Worm (Caenorhabditis elegans) whole organism, L2 larva: ENCODE results near the gene gpa-10.

Experiments used
- aly-2 ChIP-seq: fragments of 150-350 bp; optimal IDR thresholded peaks from 2 replicates; lab custom pipeline; 2014; ENCODE audit warnings: missing biosample characterization, missing genetic modification characterization
- lin-13 ChIP-seq: fragments of 150-350 bp; optimal IDR thresholded peaks from 2 replicates; lab custom pipeline; 2014; ENCODE audit warnings: missing biosample characterization, missing genetic modification reagents, missing genetic modification characterization
- lsy-2 ChIP-seq, 2 experiments: fragments of 150-350 bp in 1 of 2; sonication (generic microtip) in 1 of 2; optimal IDR thresholded peaks; 2 replicates each; lab custom pipeline; 2014 to 2017; ENCODE audit warnings: missing biosample characterization in 2 of 2, missing genetic modification characterization in 2 of 2
- unc-62 ChIP-seq: fragments of 150-350 bp; optimal IDR thresholded peaks from 2 replicates; lab custom pipeline; 2014; ENCODE audit warnings: missing biosample characterization, missing genetic modification reagents, missing genetic modification characterization
- zag-1 ChIP-seq: fragments of 150-350 bp; optimal IDR thresholded peaks from 2 replicates; lab custom pipeline; 2014; ENCODE audit warnings: missing biosample characterization, missing genetic modification characterization
- ztf-1 ChIP-seq: fragments of 200-800 bp; sonication (Bioruptor generic); conservative IDR thresholded peaks from 2 replicates; pipeline ENCODE4 v1.3.6; 2022; ENCODE audit warnings: missing genetic modification characterization, missing compliant biosample characterization

- TF ChIP-seq lin-13 (no peak), aly-2 (tag; lab: Kevin White, UChicago) (no peak), zag-1 (tag; lab: Kevin White, UChicago) (no peak), lsy-2 (tag; optimal IDR thresholded peaks at IDR 0.05; lab: Kevin White, UChicago) (no peak), ztf-1 (GFP tag; lab: Robert Waterston, UW) (no peak), unc-62 (GFP tag; lab: Kevin White, UChicago) (no peak)
These were observed 46.4 kb upstream of the gpa-10 start for ce11 chrV:6900814-6901592.
